Fruit fly (Drosophila melanogaster) whole organism, embryonic: ENCODE data around the gene Kr-h2.
A peak's percentile ranks its signal among the peaks of the same experiment; 100 is the strongest.

Experiments used
- Ada2b ChIP-seq: fragments of 200-800 bp; sonication (Bioruptor generic); IDR thresholded peaks from 2 replicates; pipeline ENCODE4 v1.3.6; 2022; ENCODE audit warnings: missing biosample characterization, missing genetic modification characterization
- CG10321 ChIP-seq: fragments of 200-800 bp; sonication (Bioruptor generic); IDR thresholded peaks from 2 replicates; pipeline ENCODE4 v1.3.6; 2022; ENCODE audit warnings: missing biosample characterization, missing genetic modification characterization
- CG11695 ChIP-seq: fragments of 200-800 bp; sonication (Bioruptor generic); IDR thresholded peaks from 3 replicates; pipeline ENCODE4 v1.3.6; 2022; ENCODE audit warnings: missing biosample characterization, missing genetic modification characterization
- CG12071 ChIP-seq: fragments of 200-800 bp; sonication (Bioruptor generic); optimal IDR thresholded peaks from 3 replicates; lab custom pipeline; 2018; ENCODE audit warnings: missing biosample characterization, mild to moderate bottlenecking, missing genetic modification characterization
- CG12391 ChIP-seq: fragments of 200-800 bp; sonication (Bioruptor generic); optimal IDR thresholded peaks from 3 replicates; lab custom pipeline; 2018; ENCODE audit warnings: missing biosample characterization, mild to moderate bottlenecking, missing genetic modification characterization, moderate library complexity
- CG12769 ChIP-seq: fragments of 200-800 bp; sonication (Bioruptor generic); optimal IDR thresholded peaks from 2 replicates; lab custom pipeline; 2019; ENCODE audit warnings: missing biosample characterization, mild to moderate bottlenecking, missing genetic modification characterization, moderate library complexity
- CG13296 ChIP-seq: fragments of 200-800 bp; sonication (Bioruptor generic); optimal IDR thresholded peaks from 3 replicates; lab custom pipeline; 2018; ENCODE audit warnings: missing biosample characterization, mild to moderate bottlenecking, missing genetic modification characterization
- CG13424 ChIP-seq: fragments of 200-800 bp; sonication (Bioruptor generic); optimal IDR thresholded peaks from 2 replicates; lab custom pipeline; 2019; ENCODE audit warnings: missing biosample characterization, mild to moderate bottlenecking, missing genetic modification characterization, moderate library complexity
- CG13624 ChIP-seq: fragments of 200-800 bp; sonication (Bioruptor generic); optimal IDR thresholded peaks from 2 replicates; lab custom pipeline; 2016; ENCODE audit warnings: missing biosample characterization, missing genetic modification characterization
- CG13775 ChIP-seq: fragments of 200-800 bp; sonication (Bioruptor generic); optimal IDR thresholded peaks from 3 replicates; lab custom pipeline; 2017; ENCODE audit warnings: missing biosample characterization, mild to moderate bottlenecking, missing genetic modification characterization
- CG14667 ChIP-seq: fragments of 200-800 bp; sonication (Bioruptor generic); IDR thresholded peaks from 2 replicates; pipeline ENCODE4 v1.3.6; 2022; ENCODE audit warnings: missing biosample characterization, missing genetic modification characterization
- CG15479 ChIP-seq: fragments of 200-800 bp; sonication (Bioruptor generic); optimal IDR thresholded peaks from 3 replicates; lab custom pipeline; 2019; ENCODE audit warnings: missing biosample characterization, mild to moderate bottlenecking, missing genetic modification characterization, moderate library complexity
- CG16779 ChIP-seq: fragments of 200-800 bp; sonication (Bioruptor generic); IDR thresholded peaks from 2 replicates; pipeline ENCODE4 v1.3.6; 2022; ENCODE audit warnings: missing biosample characterization, missing genetic modification characterization
- CG17829 ChIP-seq: fragments of 200-800 bp; optimal IDR thresholded peaks from 2 replicates; lab custom pipeline; 2019; ENCODE audit warnings: missing biosample characterization, mild to moderate bottlenecking, missing genetic modification characterization, moderate library complexity
- CG18599 ChIP-seq: fragments of 200-800 bp; sonication (Bioruptor generic); optimal IDR thresholded peaks from 3 replicates; lab custom pipeline; 2017; ENCODE audit warnings: missing biosample characterization, missing genetic modification characterization, mild to moderate bottlenecking, moderate library complexity, missing genetic modification reagents
- CG32767 ChIP-seq: fragments of 200-800 bp; sonication (Bioruptor generic); IDR thresholded peaks from 2 replicates; pipeline ENCODE4 v1.3.6; 2022; ENCODE audit warnings: missing biosample characterization, missing genetic modification characterization
- CG3281 ChIP-seq: fragments of 200-800 bp; sonication (Bioruptor generic); optimal IDR thresholded peaks from 3 replicates; lab custom pipeline; 2017; ENCODE audit warnings: missing biosample characterization, mild to moderate bottlenecking, missing genetic modification characterization
- CG3407 ChIP-seq: fragments of 200-800 bp; sonication (Bioruptor generic); optimal IDR thresholded peaks from 2 replicates; lab custom pipeline; 2018; ENCODE audit warnings: missing biosample characterization, mild to moderate bottlenecking, missing genetic modification characterization
- CG34376 ChIP-seq: fragments of 200-800 bp; sonication (Bioruptor generic); optimal IDR thresholded peaks from 2 replicates; lab custom pipeline; 2018; ENCODE audit warnings: missing biosample characterization, mild to moderate bottlenecking, missing genetic modification characterization
- CG4328 ChIP-seq: fragments of 200-800 bp; sonication (Bioruptor generic); optimal IDR thresholded peaks from 3 replicates; lab custom pipeline; 2017; ENCODE audit warnings: missing biosample characterization, missing genetic modification reagents, missing genetic modification characterization
- CG4404 ChIP-seq: fragments of 200-800 bp; sonication (Bioruptor generic); IDR thresholded peaks from 2 replicates; pipeline ENCODE4 v1.3.6; 2022; ENCODE audit warnings: missing biosample characterization, missing genetic modification characterization
- CG4617 ChIP-seq: fragments of 200-800 bp; sonication (Bioruptor generic); optimal IDR thresholded peaks from 3 replicates; lab custom pipeline; 2016; ENCODE audit warnings: missing biosample characterization, missing genetic modification characterization, borderline replicate concordance
- CG6813 ChIP-seq: fragments of 200-800 bp; sonication (Bioruptor generic); optimal IDR thresholded peaks from 2 replicates; lab custom pipeline; 2017; ENCODE audit warnings: missing biosample characterization, missing genetic modification characterization, mild to moderate bottlenecking, moderate library complexity, missing genetic modification reagents
- CG7786 ChIP-seq: fragments of 200-800 bp; sonication (Bioruptor generic); optimal IDR thresholded peaks from 2 replicates; lab custom pipeline; 2016; ENCODE audit warnings: missing biosample characterization, missing genetic modification characterization
- CG8359 ChIP-seq: fragments of 200-800 bp; sonication (Bioruptor generic); optimal IDR thresholded peaks from 2 replicates; lab custom pipeline; 2017; ENCODE audit warnings: missing biosample characterization, mild to moderate bottlenecking, missing genetic modification characterization, borderline replicate concordance
- CG8388 ChIP-seq: fragments of 200-800 bp; sonication (Bioruptor generic); optimal IDR thresholded peaks from 2 replicates; lab custom pipeline; 2019; ENCODE audit warnings: missing biosample characterization, mild to moderate bottlenecking, missing genetic modification characterization, moderate library complexity
- Dbx ChIP-seq: fragments of 200-800 bp; sonication (Bioruptor generic); IDR thresholded peaks from 3 replicates; pipeline ENCODE4 v1.3.6; 2022; ENCODE audit warnings: missing biosample characterization, missing genetic modification characterization
- Doc2 ChIP-seq: fragments of 200-800 bp; sonication (Bioruptor generic); IDR thresholded peaks from 2 replicates; pipeline ENCODE4 v1.3.6; 2022; ENCODE audit warnings: missing biosample characterization, missing genetic modification characterization
- Gsc ChIP-seq: fragments of 200-800 bp; sonication (Bioruptor generic); IDR thresholded peaks from 2 replicates; pipeline ENCODE4 v1.3.6; 2022; ENCODE audit warnings: missing biosample characterization, missing genetic modification characterization
- Hsf ChIP-seq: fragments of 200-800 bp; sonication (Bioruptor generic); optimal IDR thresholded peaks from 3 replicates; lab custom pipeline; 2016; ENCODE audit warnings: missing biosample characterization, missing genetic modification characterization
- Max ChIP-seq: fragments of 200-800 bp; sonication (Bioruptor generic); optimal IDR thresholded peaks from 2 replicates; lab custom pipeline; 2016; ENCODE audit warnings: missing biosample characterization, mild to moderate bottlenecking, missing genetic modification characterization
- NC2α ChIP-seq: fragments of 200-800 bp; sonication (Bioruptor generic); optimal IDR thresholded peaks from 2 replicates; lab custom pipeline; 2016; ENCODE audit warnings: missing biosample characterization, missing genetic modification characterization
- NK7.1 ChIP-seq: fragments of 200-800 bp; sonication (Bioruptor generic); optimal IDR thresholded peaks from 3 replicates; lab custom pipeline; 2016; ENCODE audit warnings: missing biosample characterization, missing genetic modification characterization
- Oaz ChIP-seq: fragments of 200-800 bp; sonication (Bioruptor generic); IDR thresholded peaks from 2 replicates; pipeline ENCODE4 v1.3.6; 2022; ENCODE audit warnings: missing biosample characterization, missing genetic modification characterization
- Six4 ChIP-seq: fragments of 200-800 bp; sonication (Bioruptor generic); optimal IDR thresholded peaks from 2 replicates; lab custom pipeline; 2016; ENCODE audit warnings: missing biosample characterization, missing genetic modification characterization
- TFAM ChIP-seq: fragments of 200-800 bp; sonication (Bioruptor generic); optimal IDR thresholded peaks from 2 replicates; lab custom pipeline; 2017; ENCODE audit warnings: missing biosample characterization, missing genetic modification characterization, inconsistent platforms
- ac ChIP-seq: fragments of 200-800 bp; sonication (Bioruptor generic); optimal IDR thresholded peaks from 3 replicates; lab custom pipeline; 2017; ENCODE audit warnings: missing biosample characterization, mild to moderate bottlenecking, missing genetic modification characterization
- ara ChIP-seq: fragments of 200-800 bp; sonication (Bioruptor generic); IDR thresholded peaks from 2 replicates; pipeline ENCODE4 v1.3.6; 2022; ENCODE audit warnings: missing biosample characterization, missing genetic modification characterization
- az2 ChIP-seq: fragments of 200-800 bp; sonication (Bioruptor generic); optimal IDR thresholded peaks from 3 replicates; lab custom pipeline; 2016; ENCODE audit warnings: missing biosample characterization, missing genetic modification characterization
- bsh ChIP-seq, 2 experiments: fragments of 200-800 bp; sonication (Bioruptor generic); optimal IDR thresholded peaks; 2 replicates each; lab custom pipeline; 2017 to 2018; ENCODE audit warnings: mild to moderate bottlenecking in 2 of 2, missing biosample characterization in 2 of 2, missing genetic modification characterization in 2 of 2, moderate library complexity in 1 of 2
- cad ChIP-seq: fragments of >200 bp; optimal IDR thresholded peaks from 2 replicates; lab custom pipeline; 2017; ENCODE audit warnings: missing biosample characterization, missing genetic modification characterization
- crp ChIP-seq, 2 experiments: fragments of 200-800 bp; sonication (Bioruptor generic); optimal IDR thresholded peaks; 2 replicates in 1 of 2; 3 replicates in 1 of 2; lab custom pipeline; 2017; ENCODE audit warnings: missing biosample characterization in 2 of 2, missing genetic modification characterization in 2 of 2, mild to moderate bottlenecking in 1 of 2, moderate library complexity in 1 of 2
- dan ChIP-seq: fragments of 200-800 bp; sonication (Bioruptor generic); IDR thresholded peaks from 2 replicates; pipeline ENCODE4 v1.3.6; 2022; ENCODE audit warnings: missing biosample characterization, missing genetic modification characterization
- eve ChIP-seq, 2 experiments: fragments of >200 bp; optimal IDR thresholded peaks; 2 replicates each; lab custom pipeline; 2017; ENCODE audit warnings: missing biosample characterization in 2 of 2, missing genetic modification characterization in 2 of 2
- ewg ChIP-seq: fragments of 200-800 bp; sonication (Bioruptor generic); optimal IDR thresholded peaks from 3 replicates; lab custom pipeline; 2017; ENCODE audit warnings: mild to moderate bottlenecking, missing biosample characterization, missing genetic modification reagents, missing genetic modification characterization
- jumu ChIP-seq: fragments of 200-800 bp; sonication (Bioruptor generic); optimal IDR thresholded peaks from 3 replicates; lab custom pipeline; 2016; ENCODE audit warnings: missing biosample characterization, missing genetic modification characterization
- mam ChIP-seq: fragments of 200-800 bp; sonication (Bioruptor generic); optimal IDR thresholded peaks from 3 replicates; lab custom pipeline; 2016; ENCODE audit warnings: missing biosample characterization, missing genetic modification characterization
- nmo ChIP-seq: fragments of 200-800 bp; sonication (Bioruptor generic); optimal IDR thresholded peaks from 2 replicates; lab custom pipeline; 2018; ENCODE audit warnings: missing biosample characterization, mild to moderate bottlenecking, missing genetic modification characterization, moderate library complexity
- odd ChIP-seq: fragments of 200-800 bp; sonication (Bioruptor generic); optimal IDR thresholded peaks from 2 replicates; lab custom pipeline; 2017; ENCODE audit warnings: missing biosample characterization, mild to moderate bottlenecking, missing genetic modification characterization
- pfk ChIP-seq: fragments of 200-800 bp; sonication (Bioruptor generic); optimal IDR thresholded peaks from 2 replicates; lab custom pipeline; 2018; ENCODE audit warnings: missing biosample characterization, mild to moderate bottlenecking, missing genetic modification characterization, moderate library complexity

Gene Kr-h2

DNA sequence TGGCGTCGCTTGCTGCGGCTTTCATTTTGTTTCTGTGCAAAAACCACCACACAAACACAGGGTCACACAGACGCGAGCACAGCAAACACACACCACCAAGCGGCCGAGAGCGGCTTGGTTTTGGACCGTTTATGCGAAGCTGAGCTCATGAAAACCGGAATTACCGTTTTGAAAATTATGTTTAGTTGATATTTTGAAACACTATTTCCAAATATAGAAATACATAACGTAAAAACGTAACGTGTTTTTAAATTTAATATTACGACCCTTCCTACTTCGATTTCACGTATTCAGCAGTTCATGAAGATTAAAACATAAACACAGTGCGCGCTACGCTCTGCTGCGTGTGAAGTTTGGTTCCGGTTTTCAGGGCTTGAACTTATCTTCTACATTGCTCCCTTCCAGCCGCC, 19.6 kb upstream of the Kr-h2 start (continued):
- TF ChIP-seq CG4617 (GFP tag; lab: Kevin White, UChicago) (peak; percentile 57), odd (peak; percentile 97), Max (GFP tag; lab: Kevin White, UChicago) (peak; percentile 95), jumu (peak; percentile 94), TFAM (GFP tag; lab: Kevin White, UChicago) (peak; percentile 79), mam (GFP tag; lab: Kevin White, UChicago) (peak; percentile 93), CG14667 (GFP tag; lab: Robert Waterston, UW) (peak; percentile 35; the same call in 1 of the 2 replicates), dan (GFP tag; lab: Robert Waterston, UW) (no peak), pfk (GFP tag; lab: Kevin White, UChicago) (peak; percentile 57), CG13624 (GFP tag; lab: Kevin White, UChicago) (peak; percentile 96), Dbx (peak; percentile 96), Gsc (GFP tag; lab: Robert Waterston, UW) (no peak; the same call in 1 of the 2 replicates), Six4 (GFP tag; lab: Kevin White, UChicago) (peak; percentile 93), CG13775 (GFP tag; lab: Kevin White, UChicago) (peak; percentile 95), CG4328 (GFP tag; lab: Kevin White, UChicago) (peak; percentile 95), eve (GFP tag; optimal IDR thresholded peaks at IDR 0.05; lab: Kevin White, UChicago) (no peak), CG12391 (tag; lab: Kevin White, UChicago) (peak; percentile 98), Oaz (GFP tag; lab: Robert Waterston, UW) (peak; percentile 90), CG18599 (peak; percentile 99), CG17829 (peak; percentile 97), CG34376 (GFP tag; lab: Kevin White, UChicago) (peak; percentile 98), ara (GFP tag; lab: Robert Waterston, UW) (peak; percentile 96), CG11695 (GFP tag; lab: Robert Waterston, UW) (peak; percentile 97), CG3281 (peak; percentile 97), CG6813 (GFP tag; lab: Kevin White, UChicago) (peak; percentile 98), CG12769 (tag; lab: Kevin White, UChicago) (no peak), az2 (peak; percentile 93), nmo (GFP tag; lab: Kevin White, UChicago) (peak; percentile 96), ewg (peak; percentile 88), Ada2b (GFP tag; lab: Robert Waterston, UW) (peak; percentile 96), CG16779 (peak; percentile 69; the same call in 1 of the 2 replicates), CG8388 (GFP tag; lab: Kevin White, UChicago) (peak; percentile 97), CG10321 (GFP tag; lab: Robert Waterston, UW) (peak; percentile 81), CG3407 (peak; percentile 92), cad (GFP tag; lab: Kevin White, UChicago) (no peak), Hsf (GFP tag; lab: Kevin White, UChicago) (peak; percentile 94), Doc2 (GFP tag; lab: Robert Waterston, UW) (no peak), crp (GFP tag; optimal IDR thresholded peaks at IDR 0.05; lab: Kevin White, UChicago) (peak in 1 of 2 experiments; percentile 62), CG32767 (GFP tag; lab: Robert Waterston, UW) (peak; percentile 93), bsh (GFP tag; optimal IDR thresholded peaks at IDR 0.05; lab: Kevin White, UChicago) (peak; percentile 93 to 97), CG13424 (peak; percentile 98), NK7.1 (peak; percentile 86), CG7786 (peak; percentile 86), CG13296 (peak; percentile 99), CG4404 (GFP tag; lab: Robert Waterston, UW) (peak; percentile 41; the same call in 1 of the 2 replicates), CG12071 (GFP tag; lab: Kevin White, UChicago) (peak; percentile 98), CG15479 (GFP tag; lab: Kevin White, UChicago) (no peak), ac (GFP tag; lab: Kevin White, UChicago) (peak; percentile 79), CG8359 (GFP tag; lab: Kevin White, UChicago) (peak; percentile 88), NC2α (peak; percentile 81)
